Worm (Caenorhabditis elegans) whole organism, young adult: ENCODE measurements around the gene ugt-58.

Experiments
- B0019.2 ChIP-seq: fragments of 200-800 bp; sonication (Bioruptor generic); conservative IDR thresholded peaks from 2 replicates; pipeline ENCODE4 v1.3.6; 2022; ENCODE audit warnings: missing genetic modification reagents, missing genetic modification characterization, missing compliant biosample characterization
- K11D2.4 ChIP-seq: fragments of 200-800 bp; sonication (Bioruptor generic); IDR thresholded peaks from 2 replicates; pipeline ENCODE4 v1.3.6; 2022; ENCODE audit warnings: missing genetic modification reagents, missing genetic modification characterization, missing compliant biosample characterization
- Y67H2A.10 ChIP-seq: fragments of 200-800 bp; sonication (Bioruptor generic); conservative IDR thresholded peaks from 2 replicates; pipeline ENCODE4 v1.3.6; 2022; ENCODE audit warnings: missing genetic modification reagents, missing genetic modification characterization, missing compliant biosample characterization
- Y79H2A.3 ChIP-seq: fragments of 200-800 bp; sonication (Bioruptor generic); conservative IDR thresholded peaks from 2 replicates; pipeline ENCODE4 v1.3.6; 2022; ENCODE audit warnings: missing genetic modification reagents, missing genetic modification characterization, missing compliant biosample characterization

ce11 chrII:9605954-9606353 is 19.4 kb upstream of the ugt-58 start:
- TF ChIP-seq B0019.2: no peak
- no peak for TF ChIP-seq Y67H2A.10
- TF ChIP-seq K11D2.4: 0 out of 2 replicates have a peak, but pooled peaks have one; percentile 30
- TF ChIP-seq Y79H2A.3 (GFP tag; lab: Robert Waterston, UW): no peak
